Fruit fly (Drosophila melanogaster) whole organism, pupa: ENCODE measurements around the gene moody.
A peak's percentile ranks its signal among the peaks of the same experiment; 100 is the strongest.

Experiments used
- CG10348 ChIP-seq: fragments of 200-800 bp; sonication (Bioruptor generic); IDR thresholded peaks from 2 replicates; pipeline ENCODE4 v1.3.6; 2022; ENCODE audit warnings: missing biosample characterization, missing genetic modification characterization
- CG12605 ChIP-seq: fragments of 200-800 bp; sonication (Bioruptor generic); IDR thresholded peaks from 2 replicates; pipeline ENCODE4 v1.3.6; 2022; ENCODE audit warnings: missing biosample characterization, missing genetic modification characterization
- CG13204 ChIP-seq: fragments of 200-800 bp; sonication (Bioruptor generic); optimal IDR thresholded peaks from 2 replicates; lab custom pipeline; 2018; ENCODE audit warnings: missing biosample characterization, mild to moderate bottlenecking, missing genetic modification characterization, moderate library complexity
- CG14655 ChIP-seq: fragments of 200-800 bp; sonication (Bioruptor generic); optimal IDR thresholded peaks from 3 replicates; lab custom pipeline; 2017; ENCODE audit warnings: mild to moderate bottlenecking, missing biosample characterization, missing genetic modification reagents, missing genetic modification characterization
- CG15710 ChIP-seq: fragments of 200-800 bp; sonication (Bioruptor generic); optimal IDR thresholded peaks from 2 replicates; lab custom pipeline; 2018; ENCODE audit warnings: missing biosample characterization, mild to moderate bottlenecking, missing genetic modification characterization, moderate library complexity
- CG17806 ChIP-seq: fragments of 200-800 bp; sonication (Bioruptor generic); optimal IDR thresholded peaks from 2 replicates; lab custom pipeline; 2018; ENCODE audit warnings: missing biosample characterization, mild to moderate bottlenecking, missing genetic modification characterization, moderate library complexity
- CG32121 ChIP-seq: fragments of 200-800 bp; sonication (Bioruptor generic); IDR thresholded peaks from 2 replicates; pipeline ENCODE4 v1.3.6; 2022; ENCODE audit warnings: missing biosample characterization, missing genetic modification characterization
- CG34367 ChIP-seq: fragments of 200-800 bp; sonication (Bioruptor generic); optimal IDR thresholded peaks from 2 replicates; lab custom pipeline; 2018; ENCODE audit warnings: missing biosample characterization, mild to moderate bottlenecking, missing genetic modification characterization
- CG4496 ChIP-seq: fragments of 200-800 bp; sonication (Bioruptor generic); IDR thresholded peaks from 3 replicates; pipeline ENCODE4 v1.3.6; 2022; ENCODE audit warnings: missing biosample characterization, missing genetic modification characterization
- CG8159 ChIP-seq: fragments of 200-800 bp; sonication (Bioruptor generic); optimal IDR thresholded peaks from 3 replicates; lab custom pipeline; 2018; ENCODE audit warnings: missing biosample characterization, mild to moderate bottlenecking, missing genetic modification characterization, moderate library complexity
- CG8301 ChIP-seq: fragments of 200-800 bp; sonication (Bioruptor generic); optimal IDR thresholded peaks from 2 replicates; lab custom pipeline; 2018; ENCODE audit warnings: missing biosample characterization, mild to moderate bottlenecking, missing genetic modification characterization
- CG9948 ChIP-seq: fragments of 200-800 bp; sonication (Bioruptor generic); optimal IDR thresholded peaks from 2 replicates; lab custom pipeline; 2018; ENCODE audit warnings: missing biosample characterization, mild to moderate bottlenecking, missing genetic modification characterization, moderate library complexity
- D1 ChIP-seq: fragments of 200-800 bp; sonication (Bioruptor generic); optimal IDR thresholded peaks from 2 replicates; lab custom pipeline; 2018; ENCODE audit warnings: missing biosample characterization, mild to moderate bottlenecking, missing genetic modification characterization, moderate library complexity
- EcR ChIP-seq: fragments of 200-800 bp; sonication (Bioruptor generic); optimal IDR thresholded peaks from 3 replicates; lab custom pipeline; 2019; ENCODE audit warnings: missing biosample characterization, missing genetic modification characterization, mild to moderate bottlenecking, moderate library complexity, missing genetic modification reagents
- Ets98B ChIP-seq: fragments of 200-800 bp; sonication (Bioruptor generic); IDR thresholded peaks from 2 replicates; pipeline ENCODE4 v1.3.6; 2022; ENCODE audit warnings: missing biosample characterization, missing genetic modification characterization
- Pif1A ChIP-seq: fragments of 200-800 bp; sonication (Bioruptor generic); optimal IDR thresholded peaks from 3 replicates; lab custom pipeline; 2016; ENCODE audit warnings: missing biosample characterization, missing genetic modification characterization
- Pif1B ChIP-seq: fragments of 200-800 bp; sonication (Bioruptor generic); optimal IDR thresholded peaks from 3 replicates; lab custom pipeline; 2016; ENCODE audit warnings: missing biosample characterization, missing genetic modification characterization
- Snoo ChIP-seq: fragments of 200-800 bp; sonication (Bioruptor generic); optimal IDR thresholded peaks from 3 replicates; lab custom pipeline; 2017; ENCODE audit warnings: missing biosample characterization, mild to moderate bottlenecking, missing genetic modification characterization, inconsistent platforms
- fd96Ca ChIP-seq: fragments of 200-800 bp; sonication (Bioruptor generic); IDR thresholded peaks from 3 replicates; pipeline ENCODE4 v1.3.6; 2022; ENCODE audit warnings: missing biosample characterization, missing genetic modification characterization
- gl ChIP-seq: fragments of 200-800 bp; sonication (Bioruptor generic); optimal IDR thresholded peaks from 2 replicates; lab custom pipeline; 2018; ENCODE audit warnings: missing biosample characterization, mild to moderate bottlenecking, missing genetic modification characterization
- rn ChIP-seq: fragments of 200-800 bp; sonication (Bioruptor generic); IDR thresholded peaks from 2 replicates; pipeline ENCODE4 v1.3.6; 2022; ENCODE audit warnings: missing biosample characterization, missing genetic modification characterization

Gene moody

dm6 chrX:2024819-2025218 is 25.1 kb downstream of the moody start:
- TF ChIP-seq CG8159 (tag; lab: Kevin White, UChicago) (no peak), CG17806 (tag; lab: Kevin White, UChicago) (no peak), CG13204 (GFP tag; lab: Kevin White, UChicago) (no peak), Pif1B (GFP tag; lab: Kevin White, UChicago) (no peak), CG34367 (tag; lab: Kevin White, UChicago) (no peak), CG12605 (no peak), EcR (no peak), CG9948 (no peak), D1 (tag; lab: Kevin White, UChicago) (no peak), Snoo (tag; lab: Kevin White, UChicago) (no peak), CG4496 (GFP tag; lab: Robert Waterston, UW) (no peak), CG15710 (no peak), Pif1A (no peak), Ets98B (GFP tag; lab: Robert Waterston, UW) (no peak), CG14655 (GFP tag; lab: Kevin White, UChicago) (no peak), gl (tag; lab: Kevin White, UChicago) (no peak), CG10348 (GFP tag; lab: Robert Waterston, UW) (no peak), fd96Ca (GFP tag; lab: Robert Waterston, UW) (no peak), CG32121 (GFP tag; lab: Robert Waterston, UW) (no peak)

- no peak for TF ChIP-seq CG10348 (GFP tag; lab: Robert Waterston, UW)
- no peak for TF ChIP-seq CG12605
- no peak for TF ChIP-seq CG32121 (GFP tag; lab: Robert Waterston, UW)
- TF ChIP-seq EcR, result no peak
- TF ChIP-seq, all 21 proteins: peak for 0
Measured at dm6 chrX:2013365-2013764, 36.6 kb downstream of the moody start.

dm6 chrX:2012837-2013236 is 37.1 kb downstream of the moody start:
- TF ChIP-seq CG34367 (tag; lab: Kevin White, UChicago), result peak; percentile 38
- TF ChIP-seq rn, result no peak
- TF ChIP-seq CG4496 (GFP tag; lab: Robert Waterston, UW), result peak; percentile 66; the same call in 2 of the 3 replicates
- peak; percentile 77 for TF ChIP-seq Snoo (tag; lab: Kevin White, UChicago)
- no peak for TF ChIP-seq Pif1A
- no peak for TF ChIP-seq CG17806 (tag; lab: Kevin White, UChicago)
- TF ChIP-seq CG8301 (tag; lab: Kevin White, UChicago), result no peak
- TF ChIP-seq EcR, result no peak
- no peak for TF ChIP-seq D1 (tag; lab: Kevin White, UChicago)
- peak; percentile 55 for TF ChIP-seq CG15710
- TF ChIP-seq fd96Ca (GFP tag; lab: Robert Waterston, UW), result no peak
- no peak for TF ChIP-seq CG12605
- no peak for TF ChIP-seq CG10348 (GFP tag; lab: Robert Waterston, UW)
- no peak for TF ChIP-seq CG14655 (GFP tag; lab: Kevin White, UChicago)
- TF ChIP-seq CG32121 (GFP tag; lab: Robert Waterston, UW), result peak; percentile 19; the same call in 1 of the 2 replicates
- TF ChIP-seq CG9948, result no peak
- peak; percentile 61 for TF ChIP-seq CG8159 (tag; lab: Kevin White, UChicago)
- peak; percentile 35 for TF ChIP-seq Ets98B (GFP tag; lab: Robert Waterston, UW)
- TF ChIP-seq gl (tag; lab: Kevin White, UChicago), result peak; percentile 28
- peak; percentile 60 for TF ChIP-seq Pif1B (GFP tag; lab: Kevin White, UChicago)
- no peak for TF ChIP-seq CG13204 (GFP tag; lab: Kevin White, UChicago)

- TF ChIP-seq CG10348 (GFP tag; lab: Robert Waterston, UW) (no peak), fd96Ca (GFP tag; lab: Robert Waterston, UW) (no peak), CG12605 (peak; percentile 22; the same call in 1 of the 2 replicates), CG8159 (tag; lab: Kevin White, UChicago) (no peak), CG34367 (tag; lab: Kevin White, UChicago) (no peak), Ets98B (GFP tag; lab: Robert Waterston, UW) (peak; percentile 8; the same call in 1 of the 2 replicates), Pif1A (no peak), CG32121 (GFP tag; lab: Robert Waterston, UW) (no peak), CG17806 (tag; lab: Kevin White, UChicago) (no peak), EcR (no peak), Pif1B (GFP tag; lab: Kevin White, UChicago) (no peak), CG4496 (GFP tag; lab: Robert Waterston, UW) (peak; percentile 52; the same call in 2 of the 3 replicates), D1 (tag; lab: Kevin White, UChicago) (no peak), CG14655 (GFP tag; lab: Kevin White, UChicago) (no peak), gl (tag; lab: Kevin White, UChicago) (no peak), rn (no peak)
Measured at dm6 chrX:2012121-2012452, 37.8 kb downstream of the moody start.

- TF ChIP-seq CG15710, result peak; percentile 45
- TF ChIP-seq D1 (tag; lab: Kevin White, UChicago), result no peak
- TF ChIP-seq CG34367 (tag; lab: Kevin White, UChicago), result peak; percentile 22
- 0 out of 2 replicates have a peak, but pooled peaks have one; percentile 15 for TF ChIP-seq CG32121 (GFP tag; lab: Robert Waterston, UW)
- TF ChIP-seq Pif1A, result peak; percentile 56
- TF ChIP-seq CG9948, result peak; percentile 27
- TF ChIP-seq CG12605, result no peak
- TF ChIP-seq CG4496 (GFP tag; lab: Robert Waterston, UW), result peak; percentile 63
- no peak for TF ChIP-seq Snoo (tag; lab: Kevin White, UChicago)
- 0 out of 2 replicates have a peak, but pooled peaks have one; percentile 26 for TF ChIP-seq rn
- peak; percentile 37 for TF ChIP-seq CG8301 (tag; lab: Kevin White, UChicago)
- peak; percentile 39 for TF ChIP-seq Ets98B (GFP tag; lab: Robert Waterston, UW)
- TF ChIP-seq CG13204 (GFP tag; lab: Kevin White, UChicago), result no peak
- TF ChIP-seq CG17806 (tag; lab: Kevin White, UChicago), result peak; percentile 48
- no peak for TF ChIP-seq gl (tag; lab: Kevin White, UChicago)
- TF ChIP-seq CG14655 (GFP tag; lab: Kevin White, UChicago), result peak; percentile 73
- TF ChIP-seq Pif1B (GFP tag; lab: Kevin White, UChicago), result peak; percentile 59
- TF ChIP-seq fd96Ca (GFP tag; lab: Robert Waterston, UW), result peak; percentile 63; the same call in 2 of the 3 replicates
- TF ChIP-seq CG8159 (tag; lab: Kevin White, UChicago), result peak; percentile 50
- no peak for TF ChIP-seq EcR
- TF ChIP-seq, all 21 proteins: peak for 14
Measured at dm6 chrX:2011288-2012120, 38.4 kb downstream of the moody start.
